Worm (Caenorhabditis elegans) whole organism, young adult: Measurements from ENCODE around the gene K01G5.10.

Source experiments
- hmg-1.2 ChIP-seq: fragments of 200-800 bp; sonication (Bioruptor generic); IDR thresholded peaks from 2 replicates; pipeline ENCODE4 v1.3.6; 2022; ENCODE audit warnings: missing genetic modification reagents, missing genetic modification characterization, missing compliant biosample characterization
- snpc-4 ChIP-seq, 5 experiments: fragments of 150-350 bp in 1 of 5; sonication (generic microtip) in 4 of 5; optimal IDR thresholded peaks; 2 replicates each; lab custom pipeline; 2014 to 2018; ENCODE audit warnings: missing genetic modification characterization in 5 of 5, missing biosample characterization in 3 of 5, antibody characterized with exemption in 2 of 5, mild to moderate bottlenecking in 2 of 5, missing compliant biosample characterization in 2 of 5, missing genotype in 2 of 5, moderate library complexity in 2 of 5, missing genetic modification reagents in 1 of 5
- unc-130 ChIP-seq: sonication (generic microtip); optimal IDR thresholded peaks from 2 replicates; lab custom pipeline; 2016; ENCODE audit warnings: missing genetic modification reagents, missing genetic modification characterization, missing compliant biosample characterization

- TF ChIP-seq hmg-1.2 (GFP tag; lab: Robert Waterston, UW) (no peak), unc-130 (GFP tag; lab: Kevin White, UChicago) (no peak), snpc-4 (GFP tag; optimal IDR thresholded peaks at IDR 0.05; lab: Kevin White, UChicago) (no peak), snpc-4 (tag; optimal IDR thresholded peaks at IDR 0.05; lab: Kevin White, UChicago) (no peak)
Measured at ce11 chrIII:10754379-10754778, 3.9 kb downstream of the K01G5.10 start.
